Worm (Caenorhabditis elegans): ENCODE measurements around the gene grd-4.

grd-4 gene

ce11 chrX:8483951-8484350 lies 17.1 kb upstream of the grd-4 start:
- TF ChIP-seq mls-2 (tag; optimal IDR thresholded peaks at IDR 0.05) (no peak), sem-2 (GFP tag; optimal IDR thresholded peaks at IDR 0.05) (no peak), M03D4.4 (tag; optimal IDR thresholded peaks at IDR 0.05) (no peak), tbx-8 (GFP tag; optimal IDR thresholded peaks at IDR 0.05) (no peak), flh-1 (GFP tag; optimal IDR thresholded peaks at IDR 0.05) (no peak), drap-1 (GFP tag; optimal IDR thresholded peaks at IDR 0.05) (no peak), ham-2 (GFP tag; optimal IDR thresholded peaks at IDR 0.05) (no peak), ces-1 (GFP tag; optimal IDR thresholded peaks at IDR 0.05) (no peak), lin-32 (GFP tag; optimal IDR thresholded peaks at IDR 0.05) (no peak), nhr-28 (tag; optimal IDR thresholded peaks at IDR 0.05) (no peak), hlh-1 (tag; optimal IDR thresholded peaks at IDR 0.05) (no peak), nhr-12 (tag; optimal IDR thresholded peaks at IDR 0.05) (no peak), snpc-4 (tag; optimal IDR thresholded peaks at IDR 0.05) (no peak), mab-5 (tag; optimal IDR thresholded peaks at IDR 0.05) (no peak), bed-3 (GFP tag; optimal IDR thresholded peaks at IDR 0.05) (no peak), lsy-2 (tag; optimal IDR thresholded peaks at IDR 0.05) (no peak), unc-120 (tag; optimal IDR thresholded peaks at IDR 0.05; ENCODE audit: poor library complexity, severe bottlenecking) (no peak), pha-4 (tag; optimal IDR thresholded peaks at IDR 0.05) (no peak), mep-1 (tag; optimal IDR thresholded peaks at IDR 0.05) (no peak)

- TF ChIP-seq cnd-1 (tag; optimal IDR thresholded peaks at IDR 0.05) (no peak), flh-1 (GFP tag; optimal IDR thresholded peaks at IDR 0.05) (no peak), snpc-4 (tag; optimal IDR thresholded peaks at IDR 0.05) (no peak), ceh-83 (GFP tag; optimal IDR thresholded peaks at IDR 0.05) (no peak), mls-2 (tag; optimal IDR thresholded peaks at IDR 0.05) (no peak), elt-1 (tag; optimal IDR thresholded peaks at IDR 0.05; ENCODE audit: borderline replicate concordance, insufficient read depth) (no peak), ceh-39 (tag; optimal IDR thresholded peaks at IDR 0.05) (no peak), unc-62 (GFP tag; optimal IDR thresholded peaks at IDR 0.05) (no peak), ham-2 (GFP tag; optimal IDR thresholded peaks at IDR 0.05) (no peak), ceh-43 (GFP tag; optimal IDR thresholded peaks at IDR 0.05) (no peak), nhr-12 (tag; optimal IDR thresholded peaks at IDR 0.05) (no peak), lin-32 (GFP tag; optimal IDR thresholded peaks at IDR 0.05) (no peak), M03D4.4 (tag; optimal IDR thresholded peaks at IDR 0.05) (no peak), drap-1 (GFP tag; optimal IDR thresholded peaks at IDR 0.05) (no peak), nhr-76 (tag; optimal IDR thresholded peaks at IDR 0.05) (no peak), lsy-2 (tag; optimal IDR thresholded peaks at IDR 0.05) (no peak), mep-1 (tag; optimal IDR thresholded peaks at IDR 0.05) (no peak)
Measured at ce11 chrX:8485392-8485791, 15.6 kb upstream of the grd-4 start.

ce11 chrX:8489415-8489814 lies 11.6 kb upstream of the grd-4 start:
- no peak for TF ChIP-seq flh-1 (GFP tag; optimal IDR thresholded peaks at IDR 0.05)
- no peak for TF ChIP-seq cnd-1 (tag; optimal IDR thresholded peaks at IDR 0.05)
- no peak for TF ChIP-seq nhr-12 (tag; optimal IDR thresholded peaks at IDR 0.05)
- TF ChIP-seq tbx-8 (GFP tag; optimal IDR thresholded peaks at IDR 0.05) = no peak
- TF ChIP-seq ces-1 (GFP tag; optimal IDR thresholded peaks at IDR 0.05) = no peak
- no peak for TF ChIP-seq ztf-11 (tag; optimal IDR thresholded peaks at IDR 0.05)
- TF ChIP-seq ceh-83 (GFP tag; optimal IDR thresholded peaks at IDR 0.05) = no peak

- no peak for TF ChIP-seq ceh-43 (GFP tag; optimal IDR thresholded peaks at IDR 0.05)
- no peak for TF ChIP-seq ceh-83 (GFP tag; optimal IDR thresholded peaks at IDR 0.05)
- no peak for TF ChIP-seq unc-62 (GFP tag; optimal IDR thresholded peaks at IDR 0.05)
- no peak for TF ChIP-seq zip-8 (tag; optimal IDR thresholded peaks at IDR 0.05)
- TF ChIP-seq nhr-12 (tag; optimal IDR thresholded peaks at IDR 0.05) = no peak
- no peak for TF ChIP-seq nhr-76 (tag; optimal IDR thresholded peaks at IDR 0.05)
- no peak for TF ChIP-seq nhr-28 (tag; optimal IDR thresholded peaks at IDR 0.05)
- no peak for TF ChIP-seq ceh-39 (tag; optimal IDR thresholded peaks at IDR 0.05)
- TF ChIP-seq ces-1 (GFP tag; optimal IDR thresholded peaks at IDR 0.05) = peak; percentile 29
Measured at ce11 chrX:8489886-8490285, 11.1 kb upstream of the grd-4 start.

- TF ChIP-seq pha-4 (tag; optimal IDR thresholded peaks at IDR 0.05) (no peak), snpc-4 (tag; optimal IDR thresholded peaks at IDR 0.05) (no peak), ceh-43 (GFP tag; optimal IDR thresholded peaks at IDR 0.05) (no peak)
Measured at ce11 chrX:8492750-8493149, 8.3 kb upstream of the grd-4 start.

ce11 chrX:8495005-8495404 lies 6.0 kb upstream of the grd-4 start, which contains the start of gene T01B10.5:
Gene T01B10.5, plus strand, starts transcription at chrX:8495305.
- TF ChIP-seq unc-39 (tag; optimal IDR thresholded peaks at IDR 0.05) (no peak), cnd-1 (tag; optimal IDR thresholded peaks at IDR 0.05) (no peak), drap-1 (GFP tag; optimal IDR thresholded peaks at IDR 0.05) (no peak), sem-2 (GFP tag; optimal IDR thresholded peaks at IDR 0.05) (no peak), M03D4.4 (tag; optimal IDR thresholded peaks at IDR 0.05) (no peak), bed-3 (GFP tag; optimal IDR thresholded peaks at IDR 0.05) (no peak), mab-5 (tag; optimal IDR thresholded peaks at IDR 0.05) (no peak), lsy-2 (tag; optimal IDR thresholded peaks at IDR 0.05) (no peak), unc-62 (GFP tag; optimal IDR thresholded peaks at IDR 0.05) (no peak), mep-1 (tag; optimal IDR thresholded peaks at IDR 0.05) (no peak), flh-1 (GFP tag; optimal IDR thresholded peaks at IDR 0.05) (no peak), ceh-43 (GFP tag; optimal IDR thresholded peaks at IDR 0.05) (no peak), mls-2 (tag; optimal IDR thresholded peaks at IDR 0.05) (no peak), nhr-28 (tag; optimal IDR thresholded peaks at IDR 0.05) (no peak), elt-1 (tag; optimal IDR thresholded peaks at IDR 0.05; ENCODE audit: borderline replicate concordance, insufficient read depth) (no peak), nhr-12 (tag; optimal IDR thresholded peaks at IDR 0.05) (no peak), zip-8 (tag; optimal IDR thresholded peaks at IDR 0.05) (no peak), elt-3 (tag; optimal IDR thresholded peaks at IDR 0.05) (no peak)

All from whole organism, mixed stage, embryonic.